Fruit fly (Drosophila melanogaster) whole organism: ENCODE results near the gene Ndc1.

Experiments
- CG8478 ChIP-seq: fragments of >200 bp; optimal IDR thresholded peaks from 2 replicates; lab custom pipeline; 2018; ENCODE audit warnings: inconsistent platforms
- Dll ChIP-seq: fragments of >200 bp; optimal IDR thresholded peaks from 2 replicates; lab custom pipeline; 2017
- EcR ChIP-seq, 2 experiments: fragments of >200 bp; optimal IDR thresholded peaks; 2 replicates each; lab custom pipeline; 2017; ENCODE audit warnings: missing biosample characterization in 2 of 2, missing genetic modification characterization in 2 of 2, missing genetic modification reagents in 2 of 2
- pan ChIP-seq: fragments of >200 bp; optimal IDR thresholded peaks from 2 replicates; lab custom pipeline; 2017
- psq ChIP-seq: fragments of >200 bp; optimal IDR thresholded peaks from 2 replicates; lab custom pipeline; 2017
- usp ChIP-seq: fragments of >200 bp; optimal IDR thresholded peaks from 2 replicates; lab custom pipeline; 2017; ENCODE audit warnings: missing biosample characterization, missing genetic modification characterization, mixed read lengths

Ndc1 gene

dm6 chr3R:23943843-23944356 lies 19.7 kb downstream of the Ndc1 start:
- TF ChIP-seq psq (lab: Kevin White, UChicago), result no peak
- TF ChIP-seq CG8478, result no peak
- TF ChIP-seq EcR (GFP tag; optimal IDR thresholded peaks at IDR 0.05; lab: Kevin White, UChicago), result no peak
- no peak for TF ChIP-seq Dll (lab: Kevin White, UChicago)
- TF ChIP-seq pan (lab: Kevin White, UChicago), result no peak
- TF ChIP-seq usp (GFP tag; lab: Kevin White, UChicago), result no peak

- no peak for TF ChIP-seq CG8478
- TF ChIP-seq Dll (lab: Kevin White, UChicago), result no peak
- no peak for TF ChIP-seq psq (lab: Kevin White, UChicago)
- no peak for TF ChIP-seq usp (GFP tag; lab: Kevin White, UChicago)
- TF ChIP-seq EcR (GFP tag; optimal IDR thresholded peaks at IDR 0.05; lab: Kevin White, UChicago), result no peak
- TF ChIP-seq pan (lab: Kevin White, UChicago), result no peak
These were observed 22.8 kb downstream of the Ndc1 start for dm6 chr3R:23947002-23947401.

- TF ChIP-seq pan (lab: Kevin White, UChicago) (no peak), Dll (lab: Kevin White, UChicago) (no peak), CG8478 (no peak)
These were observed 24.0 kb downstream of the Ndc1 start, which contains the start of gene CG12268 for dm6 chr3R:23948324-23948465. TSS of gene CG12268 (minus strand) at chr3R:23948424.

dm6 chr3R:23948466-23949413 lies 24.5 kb downstream of the Ndc1 start:
- no peak for TF ChIP-seq CG8478
- TF ChIP-seq Dll (lab: Kevin White, UChicago), result peak; percentile 56
- no peak for TF ChIP-seq psq (lab: Kevin White, UChicago)

- TF ChIP-seq CG8478 (no peak), Dll (lab: Kevin White, UChicago) (no peak), EcR (GFP tag; optimal IDR thresholded peaks at IDR 0.05; lab: Kevin White, UChicago) (no peak), psq (lab: Kevin White, UChicago) (no peak), usp (GFP tag; lab: Kevin White, UChicago) (no peak), pan (lab: Kevin White, UChicago) (no peak)
These were observed 31.2 kb downstream of the Ndc1 start for dm6 chr3R:23955380-23955779.

dm6 chr3R:23958091-23958838 lies 34.1 kb downstream of the Ndc1 start, which contains the start of the genes GluProRS and AP-1sigma:
TSS of gene GluProRS (minus strand) at chr3R:23958391.
TSS of gene AP-1sigma (plus strand) at chr3R:23958651.
- TF ChIP-seq psq (lab: Kevin White, UChicago) (no peak), CG8478 (no peak), usp (GFP tag; lab: Kevin White, UChicago) (no peak), pan (lab: Kevin White, UChicago) (no peak), Dll (lab: Kevin White, UChicago) (no peak), EcR (GFP tag; optimal IDR thresholded peaks at IDR 0.05; lab: Kevin White, UChicago) (no peak)

dm6 chr3R:23960865-23961264 lies 36.7 kb downstream of the Ndc1 start:
- TF ChIP-seq pan (lab: Kevin White, UChicago) (no peak), usp (GFP tag; lab: Kevin White, UChicago) (no peak), Dll (lab: Kevin White, UChicago) (no peak), CG8478 (no peak), EcR (GFP tag; optimal IDR thresholded peaks at IDR 0.05; lab: Kevin White, UChicago) (no peak), psq (lab: Kevin White, UChicago) (no peak)

dm6 chr3R:23962781-23963222 lies 38.6 kb downstream of the Ndc1 start, which contains the start of gene CG31140:
TSS of gene CG31140 (plus strand) at chr3R:23963180.
- TF ChIP-seq Dll (lab: Kevin White, UChicago) (no peak), CG8478 (peak; percentile 59)

dm6 chr3R:23964913-23965718 lies 40.9 kb downstream of the Ndc1 start:
- TF ChIP-seq pan (lab: Kevin White, UChicago), result no peak
- no peak for TF ChIP-seq Dll (lab: Kevin White, UChicago)
- no peak for TF ChIP-seq usp (GFP tag; lab: Kevin White, UChicago)
- TF ChIP-seq CG8478, result no peak
- TF ChIP-seq EcR (GFP tag; optimal IDR thresholded peaks at IDR 0.05; lab: Kevin White, UChicago), result no peak
- TF ChIP-seq psq (lab: Kevin White, UChicago), result no peak

- no peak for TF ChIP-seq usp (GFP tag; lab: Kevin White, UChicago)
- no peak for TF ChIP-seq CG8478
- TF ChIP-seq Dll (lab: Kevin White, UChicago), result no peak
- no peak for TF ChIP-seq pan (lab: Kevin White, UChicago)
- TF ChIP-seq psq (lab: Kevin White, UChicago), result no peak
- TF ChIP-seq EcR (GFP tag; optimal IDR thresholded peaks at IDR 0.05; lab: Kevin White, UChicago), result no peak
These were observed 45.2 kb downstream of the Ndc1 start for dm6 chr3R:23969449-23969848.

dm6 chr3R:23971208-23971607 lies 47.0 kb downstream of the Ndc1 start:
- TF ChIP-seq psq (lab: Kevin White, UChicago) (no peak), CG8478 (no peak), EcR (GFP tag; optimal IDR thresholded peaks at IDR 0.05; lab: Kevin White, UChicago) (no peak), usp (GFP tag; lab: Kevin White, UChicago) (no peak), Dll (lab: Kevin White, UChicago) (no peak), pan (lab: Kevin White, UChicago) (no peak)
